Worm (Caenorhabditis elegans) whole organism, L4 larva: ENCODE results near the gene T07C12.10.

Experiments
- Y75B8A.6 ChIP-seq: fragments of 200-800 bp; sonication (Bioruptor generic); IDR thresholded peaks from 2 replicates; pipeline ENCODE4 v1.3.6; 2022; ENCODE audit warnings: missing genetic modification reagents, missing genetic modification characterization, missing compliant biosample characterization
- ZK337.2 ChIP-seq: fragments of 200-800 bp; sonication (Bioruptor generic); IDR thresholded peaks from 2 replicates; pipeline ENCODE4 v1.3.6; 2022; ENCODE audit warnings: missing genetic modification reagents, missing genetic modification characterization, missing compliant biosample characterization
- aha-1 ChIP-seq: fragments of 150-350 bp; peaks from one replicate; lab custom pipeline; 2014; ENCODE audit warnings: missing biosample characterization, missing genetic modification characterization
- ama-1 ChIP-seq: fragments of 150-350 bp; optimal IDR thresholded peaks from 2 replicates; lab custom pipeline; 2014; ENCODE audit warnings: inconsistent platforms, mixed read lengths
- ceh-28 ChIP-seq: fragments of 150-350 bp; optimal IDR thresholded peaks from 2 replicates; lab custom pipeline; 2014; ENCODE audit warnings: missing biosample characterization, missing genetic modification reagents, missing genetic modification characterization
- ceh-62 ChIP-seq: sonication (generic microtip); optimal IDR thresholded peaks from 2 replicates; lab custom pipeline; 2017; ENCODE audit warnings: missing biosample characterization, missing genetic modification characterization
- daf-16 ChIP-seq, 3 experiments: sonication (generic microtip); optimal IDR thresholded peaks; 2 replicates each; lab custom pipeline; 2016 to 2017; ENCODE audit warnings: missing genetic modification characterization in 3 of 3, missing genetic modification reagents in 3 of 3, mild to moderate bottlenecking in 2 of 3, missing compliant biosample characterization in 2 of 3, missing biosample characterization in 1 of 3, moderate library complexity in 1 of 3
- dmd-6 ChIP-seq: fragments of 200-800 bp; sonication (Bioruptor generic); IDR thresholded peaks from 2 replicates; pipeline ENCODE4 v1.3.6; 2022; ENCODE audit warnings: missing genetic modification reagents, missing genetic modification characterization, missing compliant biosample characterization
- dpl-1 ChIP-seq: fragments of 150-350 bp; optimal IDR thresholded peaks from 2 replicates; lab custom pipeline; 2014; ENCODE audit warnings: missing biosample characterization, missing genetic modification reagents, missing genetic modification characterization
- duxl-1 ChIP-seq: sonication (generic microtip); optimal IDR thresholded peaks from 2 replicates; lab custom pipeline; 2016; ENCODE audit warnings: mild to moderate bottlenecking, missing genetic modification characterization, moderate library complexity, missing compliant biosample characterization; ENCODE audit not compliant: poor library complexity
- egl-27 ChIP-seq: sonication (generic microtip); optimal IDR thresholded peaks from 3 replicates; lab custom pipeline; 2017; ENCODE audit warnings: missing biosample characterization, missing genetic modification reagents, missing genetic modification characterization
- fos-1 ChIP-seq: fragments of 150-350 bp; optimal IDR thresholded peaks from 2 replicates; lab custom pipeline; 2014; ENCODE audit warnings: missing biosample characterization, missing genetic modification characterization
- gei-8 ChIP-seq: fragments of 200-800 bp; sonication (Bioruptor generic); optimal IDR thresholded peaks from 2 replicates; lab custom pipeline; 2018; ENCODE audit warnings: mild to moderate bottlenecking, missing genetic modification characterization, missing compliant biosample characterization
- hlh-30 ChIP-seq: sonication (generic microtip); optimal IDR thresholded peaks from 2 replicates; lab custom pipeline; 2017; ENCODE audit warnings: antibody characterized with exemption, mild to moderate bottlenecking, missing genetic modification characterization, missing compliant biosample characterization; ENCODE audit not compliant: insufficient read depth
- mdl-1 ChIP-seq, 2 experiments: fragments of 150-350 bp in 1 of 2; sonication (generic microtip) in 1 of 2; optimal IDR thresholded peaks; 2 replicates each; lab custom pipeline; 2014 to 2017; ENCODE audit warnings: missing biosample characterization in 2 of 2, missing genetic modification characterization in 2 of 2
- mdt-29 ChIP-seq: fragments of 200-800 bp; sonication (Bioruptor generic); IDR thresholded peaks from 2 replicates; pipeline ENCODE4 v1.3.6; 2022; ENCODE audit warnings: missing genetic modification reagents, missing genetic modification characterization, missing compliant biosample characterization
- nhr-10 ChIP-seq: fragments of 150-350 bp; optimal IDR thresholded peaks from 2 replicates; lab custom pipeline; 2014; ENCODE audit warnings: missing biosample characterization, missing genetic modification characterization
- nhr-102 ChIP-seq: sonication (generic microtip); optimal IDR thresholded peaks from 2 replicates; lab custom pipeline; 2016; ENCODE audit warnings: mild to moderate bottlenecking, missing genetic modification characterization, moderate library complexity, missing compliant biosample characterization
- nhr-237 ChIP-seq: sonication (generic microtip); optimal IDR thresholded peaks from 2 replicates; lab custom pipeline; 2017; ENCODE audit warnings: missing biosample characterization, missing genetic modification characterization
- nhr-28 ChIP-seq: fragments of 150-350 bp; optimal IDR thresholded peaks from 2 replicates; lab custom pipeline; 2014; ENCODE audit warnings: missing biosample characterization, missing genetic modification characterization
- nhr-41 ChIP-seq: fragments of 200-800 bp; sonication (Bioruptor generic); IDR thresholded peaks from 2 replicates; pipeline ENCODE4 v1.3.6; 2022; ENCODE audit warnings: missing genetic modification reagents, missing genetic modification characterization, missing compliant biosample characterization
- nhr-77 ChIP-seq: fragments of 150-350 bp; optimal IDR thresholded peaks from 2 replicates; lab custom pipeline; 2014; ENCODE audit warnings: missing biosample characterization, missing genetic modification characterization
- pha-4 ChIP-seq, 2 experiments: fragments of 150-350 bp in 1 of 2; fragments of 200-800 bp in 1 of 2; sonication (Bioruptor generic) in 1 of 2; IDR thresholded peaks in 1 of 2; optimal IDR thresholded peaks in 1 of 2; 2 replicates each; pipeline versions ENCODE4 v1.3.6 to Lab custom; 2014 to 2022; ENCODE audit warnings: missing genetic modification characterization in 2 of 2, missing genetic modification reagents in 2 of 2, missing biosample characterization in 1 of 2, missing compliant biosample characterization in 1 of 2
- php-3 ChIP-seq: fragments of 200-800 bp; sonication (Bioruptor generic); IDR thresholded peaks from 2 replicates; pipeline ENCODE4 v1.3.6; 2022; ENCODE audit warnings: missing genetic modification reagents, missing genetic modification characterization, missing compliant biosample characterization
- pqm-1 ChIP-seq: sonication (generic microtip); optimal IDR thresholded peaks from 2 replicates; lab custom pipeline; 2017; ENCODE audit warnings: missing biosample characterization, missing genetic modification characterization
- sdz-12 ChIP-seq: fragments of 200-800 bp; sonication (Bioruptor generic); optimal IDR thresholded peaks from 2 replicates; lab custom pipeline; 2018; ENCODE audit warnings: mild to moderate bottlenecking, missing genetic modification characterization, missing compliant biosample characterization
- spr-1 ChIP-seq: sonication (generic microtip); optimal IDR thresholded peaks from 2 replicates; lab custom pipeline; 2016; ENCODE audit warnings: mild to moderate bottlenecking, missing genetic modification characterization, missing compliant biosample characterization
- tag-97 ChIP-seq: fragments of 200-800 bp; sonication (Bioruptor generic); IDR thresholded peaks from 2 replicates; pipeline ENCODE4 v1.3.6; 2022; ENCODE audit warnings: missing genetic modification characterization, missing compliant biosample characterization
- unc-62 ChIP-seq, 3 experiments: fragments of 150-350 bp in 1 of 3; sonication (generic microtip); optimal IDR thresholded peaks in 2 of 3; peaks in 1 of 3; 1 replicate in 1 of 3; 2 replicates in 2 of 3; lab custom pipeline; 2014 to 2017; ENCODE audit warnings: missing biosample characterization in 3 of 3, missing genetic modification characterization in 3 of 3, missing genetic modification reagents in 3 of 3, missing genotype in 1 of 3
- zip-2 ChIP-seq: fragments of 150-350 bp; optimal IDR thresholded peaks from 2 replicates; lab custom pipeline; 2014; ENCODE audit warnings: missing biosample characterization, missing genetic modification characterization

Gene T07C12.10

DNA sequence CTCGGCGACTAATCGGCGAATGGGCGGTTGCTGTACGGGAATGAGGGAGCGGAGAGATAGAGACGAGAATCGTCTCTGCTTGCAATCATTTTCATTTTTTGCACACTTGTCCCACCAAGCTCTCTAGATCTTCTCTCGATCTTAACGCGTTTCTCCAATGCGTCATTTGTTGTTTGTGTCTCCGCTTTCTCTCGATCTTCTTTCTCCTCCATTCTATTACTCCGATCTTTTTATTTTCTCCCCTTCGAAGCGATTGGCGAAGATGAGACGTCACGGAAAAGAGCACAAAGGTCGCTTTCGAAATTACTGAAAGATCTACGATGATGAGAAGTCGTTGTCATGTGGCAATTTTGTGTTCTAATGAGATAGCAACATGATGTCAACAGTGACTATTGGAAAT is 1.6 kb downstream of the T07C12.10 start (continued):
- peak in 1 of 2 experiments; percentile 83 for TF ChIP-seq daf-16 (GFP tag; optimal IDR thresholded peaks at IDR 0.05; lab: Kevin White, UChicago)
- no peak for TF ChIP-seq daf-16 (tag; optimal IDR thresholded peaks at IDR 0.05; lab: Kevin White, UChicago)
- no peak for TF ChIP-seq pqm-1 (tag; lab: Kevin White, UChicago)

ce11 chrV:9958231-9958630 is 2.0 kb downstream of the T07C12.10 start, which contains the start of gene anmt-3:
anmt-3 (minus strand) TSS chrV:9958331.
- TF ChIP-seq nhr-10 (no peak), gei-8 (no peak), pha-4 (GFP tag; IDR thresholded peaks at IDR 0.05; lab: Robert Waterston, UW) (no peak), pha-4 (tag; optimal IDR thresholded peaks at IDR 0.05; lab: Kevin White, UChicago) (no peak), zip-2 (tag; lab: Kevin White, UChicago) (no peak), ceh-28 (tag; lab: Kevin White, UChicago) (no peak), nhr-237 (no peak), nhr-41 (GFP tag; lab: Robert Waterston, UW) (no peak), duxl-1 (tag; lab: Kevin White, UChicago) (no peak), unc-62 (GFP tag; optimal IDR thresholded peaks at IDR 0.05 in 1 of 2; lab: Kevin White, UChicago) (no peak), unc-62 (tag; optimal IDR thresholded peaks at IDR 0.05; lab: Kevin White, UChicago) (no peak), spr-1 (no peak), mdt-29 (GFP tag; lab: Robert Waterston, UW) (no peak)

DNA sequence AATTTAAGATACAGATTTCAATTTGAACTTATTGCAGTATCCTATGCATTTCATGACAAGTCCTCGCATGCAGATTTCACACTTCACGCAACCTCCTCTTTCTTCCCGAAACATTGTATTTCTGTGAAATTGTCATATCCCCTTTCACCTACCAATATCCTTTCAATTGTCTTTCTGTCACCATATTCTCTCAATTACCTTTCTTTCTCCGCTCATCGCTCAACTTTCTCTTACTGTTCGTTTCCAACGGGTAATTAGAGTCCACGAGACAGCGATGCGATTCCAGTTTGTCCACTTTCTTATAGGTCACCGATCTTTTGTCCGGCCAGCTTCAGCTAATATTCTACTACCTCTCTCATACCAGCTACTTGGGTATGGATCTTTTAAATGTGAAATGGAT is 7.9 kb downstream of the T07C12.10 start, which contains the start of gene mam-5:
Gene mam-5 (plus strand): TSS at position 304 of the 400 bp plus-strand sequence.
- TF ChIP-seq egl-27 (tag; lab: Kevin White, UChicago) (no peak), aha-1 (tag; lab: Kevin White, UChicago) (peak; percentile 74)

DNA sequence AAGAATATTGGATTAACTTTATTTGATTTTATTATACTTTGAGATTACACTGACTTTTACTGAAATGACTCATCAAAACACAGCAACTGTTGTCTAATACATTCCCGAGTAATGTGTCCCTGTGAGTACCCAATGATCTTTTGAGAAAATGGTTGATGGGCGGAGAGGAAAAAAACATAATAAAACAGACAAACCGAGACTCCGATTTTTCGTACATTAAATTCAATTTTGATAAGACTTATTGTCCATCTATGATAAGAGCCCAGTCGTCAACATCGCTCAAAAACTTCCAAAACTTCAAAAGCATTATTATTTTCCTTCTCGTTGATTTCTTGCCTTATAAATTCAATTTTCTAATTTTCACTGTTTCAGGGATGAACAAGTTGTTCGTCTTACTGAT is 9.4 kb downstream of the T07C12.10 start, which contains the start of gene ttr-46:
Gene ttr-46 (plus strand): TSS at position 373 of the 400 bp plus-strand sequence.
- no peak for TF ChIP-seq daf-16 (GFP tag; optimal IDR thresholded peaks at IDR 0.05; lab: Kevin White, UChicago)
- peak; percentile 65 for TF ChIP-seq daf-16 (tag; optimal IDR thresholded peaks at IDR 0.05; lab: Kevin White, UChicago)
- TF ChIP-seq hlh-30: no peak
- peak; percentile 63 for TF ChIP-seq pqm-1 (tag; lab: Kevin White, UChicago)
- peak; percentile 53 for TF ChIP-seq nhr-28 (tag; lab: Kevin White, UChicago)
- no peak for TF ChIP-seq php-3
- TF ChIP-seq tag-97: no peak

DNA sequence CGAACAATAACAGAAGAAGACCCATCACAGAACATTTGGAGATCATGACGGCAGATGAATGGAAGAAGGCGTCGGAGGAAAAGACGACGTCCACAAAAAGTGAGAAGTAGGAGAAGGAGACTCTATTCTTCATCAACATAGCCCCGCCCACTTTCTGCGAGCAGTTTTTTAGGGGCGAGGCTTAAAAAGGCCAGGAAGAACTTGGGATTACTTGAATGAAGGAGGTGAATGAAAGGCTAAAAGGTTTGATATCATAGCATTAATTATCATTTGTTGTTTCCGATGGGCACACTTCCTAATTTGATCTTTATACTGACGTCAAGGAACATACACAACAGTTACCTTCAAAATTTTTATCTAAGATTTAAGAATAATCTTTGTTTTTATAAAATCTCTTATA is 11.4 kb downstream of the T07C12.10 start, which contains the start of gene nlp-58:
Gene nlp-58 (minus strand): TSS at position 101 of the 400 bp plus-strand sequence.
- TF ChIP-seq dmd-6 (GFP tag; lab: Robert Waterston, UW) (no peak), ceh-62 (tag; lab: Kevin White, UChicago) (no peak), nhr-77 (tag; lab: Kevin White, UChicago) (no peak), Y75B8A.6 (GFP tag; lab: Robert Waterston, UW) (no peak), nhr-102 (no peak), fos-1 (no peak), ZK337.2 (GFP tag; lab: Robert Waterston, UW) (no peak)

DNA sequence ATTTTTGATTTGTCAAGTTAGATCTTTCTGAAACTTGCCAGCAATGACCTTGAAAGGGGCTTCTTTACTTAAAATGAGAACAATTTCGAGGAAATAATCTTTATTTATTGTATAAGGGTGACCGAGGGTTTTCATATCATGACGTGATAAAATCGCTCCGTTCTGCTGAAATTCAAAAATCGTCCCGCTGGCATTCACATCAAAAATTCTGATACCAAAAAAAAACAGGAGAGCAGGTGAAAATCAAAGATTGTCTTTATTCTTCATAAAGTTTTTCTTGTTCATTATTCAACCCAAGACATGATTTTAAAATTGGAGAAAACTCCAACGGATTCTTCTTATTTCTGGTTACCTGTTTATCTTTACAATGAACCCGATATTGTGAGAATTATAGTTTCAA is 16.2 kb downstream of the T07C12.10 start, which contains the start of gene sre-28:
Gene sre-28 (plus strand): TSS at position 301 of the 400 bp plus-strand sequence.
- TF ChIP-seq dpl-1 (GFP tag; lab: Kevin White, UChicago) (no peak), unc-62 (GFP tag; optimal IDR thresholded peaks at IDR 0.05 in 1 of 2; lab: Kevin White, UChicago) (peak in 1 of 2 experiments; percentile 19), unc-62 (tag; optimal IDR thresholded peaks at IDR 0.05; lab: Kevin White, UChicago) (no peak), sdz-12 (GFP tag; lab: Kevin White, UChicago) (no peak), mdl-1 (tag; optimal IDR thresholded peaks at IDR 0.05; lab: Kevin White, UChicago) (no peak), ama-1 (lab: Kevin White, UChicago) (no peak), ZK337.2 (GFP tag; lab: Robert Waterston, UW) (no peak), gei-8 (no peak)
